Fruit fly (Drosophila melanogaster): ENCODE measurements around the gene CG8300.
A peak's percentile ranks its signal among the peaks of the same experiment; 100 is the strongest.

Gene CG8300

dm6 chrX:7104400-7105068 lies at the start of gene CG8300, which contains the start of gene CG4617:
Gene CG8300, plus strand, starts transcription at chrX:7104885.
Gene CG4617, minus strand, starts transcription at chrX:7104491.
- TF ChIP-seq Myc (optimal IDR thresholded peaks at IDR 0.05) (no peak), h (optimal IDR thresholded peaks at IDR 0.05) (no peak), ttk (optimal IDR thresholded peaks at IDR 0.05) (no peak), psq (optimal IDR thresholded peaks at IDR 0.05) (no peak), Sin3A (optimal IDR thresholded peaks at IDR 0.05) (no peak), insv (optimal IDR thresholded peaks at IDR 0.05) (no peak)

dm6 chrX:7058973-7059372 lies 45.7 kb upstream of the CG8300 start:
- TF ChIP-seq h (optimal IDR thresholded peaks at IDR 0.05) (no peak), Myc (optimal IDR thresholded peaks at IDR 0.05) (no peak), insv (optimal IDR thresholded peaks at IDR 0.05) (no peak), Sin3A (optimal IDR thresholded peaks at IDR 0.05) (no peak), ttk (optimal IDR thresholded peaks at IDR 0.05) (no peak), psq (optimal IDR thresholded peaks at IDR 0.05) (no peak)

dm6 chrX:7063563-7063962 lies 41.1 kb upstream of the CG8300 start:
- TF ChIP-seq Myc (optimal IDR thresholded peaks at IDR 0.05) (no peak), psq (optimal IDR thresholded peaks at IDR 0.05) (no peak), insv (optimal IDR thresholded peaks at IDR 0.05) (no peak), h (optimal IDR thresholded peaks at IDR 0.05) (no peak), Sin3A (optimal IDR thresholded peaks at IDR 0.05) (no peak), ttk (optimal IDR thresholded peaks at IDR 0.05) (no peak)

dm6 chrX:7065835-7066234 lies 38.9 kb upstream of the CG8300 start, which contains the start of gene CG12541:
Gene CG12541, minus strand, starts transcription at chrX:7066052.
- no peak for TF ChIP-seq ttk (optimal IDR thresholded peaks at IDR 0.05)
- no peak for TF ChIP-seq Sin3A (optimal IDR thresholded peaks at IDR 0.05)
- no peak for TF ChIP-seq insv (optimal IDR thresholded peaks at IDR 0.05)
- no peak for TF ChIP-seq Myc (optimal IDR thresholded peaks at IDR 0.05)
- TF ChIP-seq psq (optimal IDR thresholded peaks at IDR 0.05): no peak
- no peak for TF ChIP-seq h (optimal IDR thresholded peaks at IDR 0.05)

dm6 chrX:7066608-7067007 lies 38.1 kb upstream of the CG8300 start:
- TF ChIP-seq psq (optimal IDR thresholded peaks at IDR 0.05) (peak; percentile 68), ttk (optimal IDR thresholded peaks at IDR 0.05) (no peak)

dm6 chrX:7067248-7067647 lies 37.4 kb upstream of the CG8300 start:
- TF ChIP-seq ttk (optimal IDR thresholded peaks at IDR 0.05) (no peak), Sin3A (optimal IDR thresholded peaks at IDR 0.05) (no peak), Myc (optimal IDR thresholded peaks at IDR 0.05) (no peak), h (optimal IDR thresholded peaks at IDR 0.05) (no peak), insv (optimal IDR thresholded peaks at IDR 0.05) (no peak), psq (optimal IDR thresholded peaks at IDR 0.05) (no peak)

dm6 chrX:7068088-7068487 lies 36.6 kb upstream of the CG8300 start:
- TF ChIP-seq h (optimal IDR thresholded peaks at IDR 0.05) (no peak), Sin3A (optimal IDR thresholded peaks at IDR 0.05) (no peak), psq (optimal IDR thresholded peaks at IDR 0.05) (no peak), insv (optimal IDR thresholded peaks at IDR 0.05) (no peak), ttk (optimal IDR thresholded peaks at IDR 0.05) (no peak), Myc (optimal IDR thresholded peaks at IDR 0.05) (no peak)

dm6 chrX:7069011-7069463 lies 35.6 kb upstream of the CG8300 start, which contains the start of gene CG4607:
Gene CG4607, plus strand, starts transcription at chrX:7069413.
- TF ChIP-seq ttk (optimal IDR thresholded peaks at IDR 0.05) (no peak), Myc (optimal IDR thresholded peaks at IDR 0.05) (no peak), insv (optimal IDR thresholded peaks at IDR 0.05) (no peak), Sin3A (optimal IDR thresholded peaks at IDR 0.05) (no peak), h (optimal IDR thresholded peaks at IDR 0.05) (no peak), psq (optimal IDR thresholded peaks at IDR 0.05) (no peak)

- TF ChIP-seq Myc (optimal IDR thresholded peaks at IDR 0.05) (no peak), ttk (optimal IDR thresholded peaks at IDR 0.05) (no peak), insv (optimal IDR thresholded peaks at IDR 0.05) (no peak), Sin3A (optimal IDR thresholded peaks at IDR 0.05) (no peak), psq (optimal IDR thresholded peaks at IDR 0.05) (no peak), h (optimal IDR thresholded peaks at IDR 0.05) (no peak)
Measured at dm6 chrX:7073234-7073878, 31.3 kb upstream of the CG8300 start.

dm6 chrX:7074316-7074925 lies 30.3 kb upstream of the CG8300 start:
- TF ChIP-seq psq (optimal IDR thresholded peaks at IDR 0.05) (no peak), Myc (optimal IDR thresholded peaks at IDR 0.05) (no peak), h (optimal IDR thresholded peaks at IDR 0.05) (no peak), Sin3A (optimal IDR thresholded peaks at IDR 0.05) (no peak), ttk (optimal IDR thresholded peaks at IDR 0.05) (no peak)

dm6 chrX:7082407-7082806 lies 22.3 kb upstream of the CG8300 start:
- TF ChIP-seq ttk (optimal IDR thresholded peaks at IDR 0.05) (no peak), psq (optimal IDR thresholded peaks at IDR 0.05) (no peak), insv (optimal IDR thresholded peaks at IDR 0.05) (no peak)

dm6 chrX:7086539-7086938 lies 18.1 kb upstream of the CG8300 start:
- TF ChIP-seq Sin3A (optimal IDR thresholded peaks at IDR 0.05): no peak

dm6 chrX:7091909-7092308 lies 12.8 kb upstream of the CG8300 start:
- TF ChIP-seq insv (optimal IDR thresholded peaks at IDR 0.05): no peak
- no peak for TF ChIP-seq h (optimal IDR thresholded peaks at IDR 0.05)
- TF ChIP-seq Sin3A (optimal IDR thresholded peaks at IDR 0.05): no peak
- TF ChIP-seq Myc (optimal IDR thresholded peaks at IDR 0.05): no peak
- TF ChIP-seq ttk (optimal IDR thresholded peaks at IDR 0.05): no peak

All from Kc167 (cell line).